Fruit fly (Drosophila melanogaster): ENCODE results near the gene Sec16.
A peak's percentile ranks its signal among the peaks of the same experiment; 100 is the strongest.

Sec16 gene

DNA sequence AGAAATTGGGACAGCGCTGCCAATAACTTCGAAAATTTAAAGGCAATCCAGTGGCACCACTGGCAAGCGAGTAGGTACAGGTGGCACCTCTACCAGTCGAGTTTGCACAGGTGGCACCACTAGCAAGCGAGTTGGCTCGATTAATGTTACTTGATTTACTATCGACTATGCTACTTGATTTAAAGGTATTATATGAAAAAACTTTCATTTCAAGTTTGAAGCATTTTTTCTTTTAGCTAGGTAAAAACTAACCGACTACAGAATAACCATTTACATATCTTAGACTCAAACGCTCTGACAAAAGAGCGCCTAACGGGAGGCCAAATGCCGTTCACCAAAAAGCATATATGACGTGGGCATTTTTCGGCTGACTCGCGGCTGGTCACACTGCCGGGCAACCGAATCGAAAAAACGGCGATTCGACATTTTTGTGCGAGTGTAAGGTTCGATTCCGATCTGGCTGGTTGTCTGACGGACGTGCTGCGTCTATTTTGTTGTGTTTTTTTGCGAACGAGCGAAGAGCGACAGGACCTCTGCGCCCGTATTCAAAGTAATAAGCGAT is 63.2 kb downstream of the Sec16 start, which contains the start of gene Tis11 (continued):
- TF ChIP-seq CG13287 (GFP tag; IDR thresholded peaks at IDR 0.05; ENCODE audit: partially characterized antibody) (peak; percentile 38; the same call in 1 of the 2 replicates), CG10462 (GFP tag; optimal IDR thresholded peaks at IDR 0.05) (no peak), CG9727 (GFP tag; optimal IDR thresholded peaks at IDR 0.05) (no peak), sob (GFP tag; IDR thresholded peaks at IDR 0.05) (peak; percentile 35; the same call in 1 of the 2 replicates), Scr (GFP tag; IDR thresholded peaks at IDR 0.05; ENCODE audit: partially characterized antibody) (peak; percentile 56), sug (tag; optimal IDR thresholded peaks at IDR 0.05) (peak; percentile 18), gro (GFP tag; optimal IDR thresholded peaks at IDR 0.05) (no peak), CG1602 (GFP tag; optimal IDR thresholded peaks at IDR 0.05) (no peak), dysf (GFP tag; IDR thresholded peaks at IDR 0.05) (no peak), CG15011 (GFP tag; optimal IDR thresholded peaks at IDR 0.05) (no peak), Meics (GFP tag; optimal IDR thresholded peaks at IDR 0.05) (peak; percentile 25), CG12942 (GFP tag; optimal IDR thresholded peaks at IDR 0.05) (no peak), Ada2b (GFP tag; IDR thresholded peaks at IDR 0.05) (no peak), CG18599 (GFP tag; optimal IDR thresholded peaks at IDR 0.05) (peak; percentile 37), sr (GFP tag; IDR thresholded peaks at IDR 0.05) (peak; percentile 23; the same call in 1 of the 3 replicates), CG33213 (GFP tag; optimal IDR thresholded peaks at IDR 0.05) (peak; percentile 1), CG7372 (GFP tag; IDR thresholded peaks at IDR 0.05) (no peak), CG7357 (GFP tag; IDR thresholded peaks at IDR 0.05) (no peak), sens (GFP tag) (peak; percentile 80), gce (GFP tag; IDR thresholded peaks at IDR 0.05) (no peak), row (GFP tag; IDR thresholded peaks at IDR 0.05) (0 out of 3 replicates have a peak, but pooled peaks have one; percentile 30), Gsc (GFP tag; IDR thresholded peaks at IDR 0.05) (no peak), CG3995 (GFP tag; optimal IDR thresholded peaks at IDR 0.05) (peak; percentile 41), Abd-B (GFP tag; optimal IDR thresholded peaks at IDR 0.05) (no peak), Atf6 (GFP tag; IDR thresholded peaks at IDR 0.05) (0 out of 2 replicates have a peak, but pooled peaks have one; percentile 19), CG8924 (tag; optimal IDR thresholded peaks at IDR 0.05) (peak; percentile 19), rib (GFP tag; IDR thresholded peaks at IDR 0.05) (peak; percentile 61), CG5953 (GFP tag; IDR thresholded peaks at IDR 0.05) (no peak; the same call in 1 of the 2 replicates), Fer1 (GFP tag; optimal IDR thresholded peaks at IDR 0.05) (peak; percentile 49), CG13775 (GFP tag; optimal IDR thresholded peaks at IDR 0.05) (peak; percentile 1), CG9876 (GFP tag; optimal IDR thresholded peaks at IDR 0.05) (no peak), CG11085 (GFP tag; IDR thresholded peaks at IDR 0.05) (peak; percentile 42; the same call in 1 of the 2 replicates), gfzf (GFP tag; optimal IDR thresholded peaks at IDR 0.05) (peak; percentile 96), CG7745 (tag; optimal IDR thresholded peaks at IDR 0.05) (peak; percentile 23), Rx (GFP tag; IDR thresholded peaks at IDR 0.05) (no peak), Myb (GFP tag; optimal IDR thresholded peaks at IDR 0.05) (peak; percentile 65), CG10431 (GFP tag; optimal IDR thresholded peaks at IDR 0.05) (no peak), ci (GFP tag; IDR thresholded peaks at IDR 0.05) (no peak), CG11247 (GFP tag; IDR thresholded peaks at IDR 0.05) (0 out of 2 replicates have a peak, but pooled peaks have one; percentile 11), unc-4 (GFP tag; IDR thresholded peaks at IDR 0.05; ENCODE audit: partially characterized antibody) (peak; percentile 55), CG2116 (GFP tag; optimal IDR thresholded peaks at IDR 0.05) (peak; percentile 71), Hr3 (GFP tag; optimal IDR thresholded peaks at IDR 0.05) (no peak), Lim3 (GFP tag; IDR thresholded peaks at IDR 0.05) (no peak), Trl (optimal IDR thresholded peaks at IDR 0.05) (peak in 1 of 2 experiments; percentile 4), Trl (GFP tag; optimal IDR thresholded peaks at IDR 0.05) (no peak), Lpt (GFP tag; optimal IDR thresholded peaks at IDR 0.05) (no peak), CG34224 (GFP tag; IDR thresholded peaks at IDR 0.05; ENCODE audit: partially characterized antibody) (no peak; the same call in 2 of the 3 replicates), danr (GFP tag; IDR thresholded peaks at IDR 0.05) (no peak), Six4 (GFP tag; optimal IDR thresholded peaks at IDR 0.05) (no peak), CG30020 (tag; optimal IDR thresholded peaks at IDR 0.05) (no peak), HmgZ (tag; optimal IDR thresholded peaks at IDR 0.05) (peak; percentile 12), CG12155 (GFP tag; optimal IDR thresholded peaks at IDR 0.05) (no peak)
